Fruit fly (Drosophila melanogaster) whole organism, embryonic: ENCODE results near the gene teq.
A peak's percentile ranks its signal among the peaks of the same experiment; 100 is the strongest.

ENCODE experiments used
- Ada2b ChIP-seq: fragments of 200-800 bp; sonication (Bioruptor generic); IDR thresholded peaks from 2 replicates; pipeline ENCODE4 v1.3.6; 2022; ENCODE audit warnings: missing biosample characterization, missing genetic modification characterization
- Asciz ChIP-seq: fragments of 200-800 bp; sonication (Bioruptor generic); optimal IDR thresholded peaks from 2 replicates; lab custom pipeline; 2017; ENCODE audit warnings: missing biosample characterization, mild to moderate bottlenecking, missing genetic modification characterization, missing genetic modification reagents
- Bgb ChIP-seq: fragments of 200-800 bp; sonication (Bioruptor generic); IDR thresholded peaks from 2 replicates; pipeline ENCODE4 v1.3.6; 2022; ENCODE audit warnings: missing biosample characterization, missing genetic modification characterization; ENCODE audit not compliant: partially characterized antibody
- Blimp-1 ChIP-seq: fragments of 200-800 bp; sonication (Bioruptor generic); optimal IDR thresholded peaks from 3 replicates; lab custom pipeline; 2018; ENCODE audit warnings: missing biosample characterization, missing genetic modification characterization, mild to moderate bottlenecking, moderate library complexity, missing genetic modification reagents
- BtbVII ChIP-seq: fragments of 200-800 bp; sonication (Bioruptor generic); optimal IDR thresholded peaks from 3 replicates; lab custom pipeline; 2017; ENCODE audit warnings: missing biosample characterization, mild to moderate bottlenecking, missing genetic modification characterization
- Bteb2 ChIP-seq: fragments of 200-800 bp; sonication (Bioruptor generic); optimal IDR thresholded peaks from 2 replicates; lab custom pipeline; 2016; ENCODE audit warnings: missing biosample characterization, missing genetic modification characterization
- CG10147 ChIP-seq: fragments of 200-800 bp; sonication (Bioruptor generic); optimal IDR thresholded peaks from 2 replicates; lab custom pipeline; 2019; ENCODE audit warnings: missing biosample characterization, mild to moderate bottlenecking, missing genetic modification characterization, moderate library complexity
- CG10565 ChIP-seq: fragments of 200-800 bp; sonication (Bioruptor generic); optimal IDR thresholded peaks from 3 replicates; lab custom pipeline; 2016; ENCODE audit warnings: missing biosample characterization, mild to moderate bottlenecking, missing genetic modification characterization
- CG11504 ChIP-seq: fragments of 200-800 bp; sonication (Bioruptor generic); optimal IDR thresholded peaks from 3 replicates; lab custom pipeline; 2019; ENCODE audit warnings: missing biosample characterization, mild to moderate bottlenecking, missing genetic modification characterization, moderate library complexity
- CG12942 ChIP-seq: fragments of 200-800 bp; sonication (Bioruptor generic); optimal IDR thresholded peaks from 3 replicates; lab custom pipeline; 2016; ENCODE audit warnings: missing biosample characterization, missing genetic modification characterization
- CG13123 ChIP-seq: fragments of 200-800 bp; sonication (Bioruptor generic); optimal IDR thresholded peaks from 2 replicates; lab custom pipeline; 2016; ENCODE audit warnings: missing biosample characterization, missing genetic modification characterization
- CG13424 ChIP-seq: fragments of 200-800 bp; sonication (Bioruptor generic); optimal IDR thresholded peaks from 2 replicates; lab custom pipeline; 2019; ENCODE audit warnings: missing biosample characterization, mild to moderate bottlenecking, missing genetic modification characterization, moderate library complexity
- CG1529 ChIP-seq: fragments of 200-800 bp; sonication (Bioruptor generic); optimal IDR thresholded peaks from 3 replicates; lab custom pipeline; 2018; ENCODE audit warnings: missing biosample characterization, missing genetic modification characterization
- CG16815 ChIP-seq: fragments of 200-800 bp; sonication (Bioruptor generic); optimal IDR thresholded peaks from 3 replicates; lab custom pipeline; 2017; ENCODE audit warnings: missing biosample characterization, mild to moderate bottlenecking, missing genetic modification characterization
- CG17328 ChIP-seq: fragments of 200-800 bp; sonication (Bioruptor generic); IDR thresholded peaks from 2 replicates; pipeline ENCODE4 v1.3.6; 2022; ENCODE audit warnings: missing biosample characterization, missing genetic modification characterization
- CG17912 ChIP-seq: fragments of 200-800 bp; sonication (Bioruptor generic); optimal IDR thresholded peaks from 2 replicates; lab custom pipeline; 2018; ENCODE audit warnings: missing biosample characterization, mild to moderate bottlenecking, missing genetic modification characterization
- CG30020 ChIP-seq: fragments of 200-800 bp; optimal IDR thresholded peaks from 2 replicates; lab custom pipeline; 2019; ENCODE audit warnings: missing biosample characterization, mild to moderate bottlenecking, missing genetic modification characterization, moderate library complexity
- CG31388 ChIP-seq: fragments of 200-800 bp; sonication (Bioruptor generic); optimal IDR thresholded peaks from 2 replicates; lab custom pipeline; 2016; ENCODE audit warnings: missing biosample characterization, missing genetic modification characterization
- CG3281 ChIP-seq: fragments of 200-800 bp; sonication (Bioruptor generic); optimal IDR thresholded peaks from 3 replicates; lab custom pipeline; 2017; ENCODE audit warnings: missing biosample characterization, mild to moderate bottlenecking, missing genetic modification characterization
- CG4360 ChIP-seq: fragments of 200-800 bp; sonication (Bioruptor generic); IDR thresholded peaks from 2 replicates; pipeline ENCODE4 v1.3.6; 2022; ENCODE audit warnings: missing biosample characterization, missing genetic modification characterization
- CG7963 ChIP-seq: fragments of 200-800 bp; sonication (Bioruptor generic); IDR thresholded peaks from 3 replicates; pipeline ENCODE4 v1.3.6; 2022; ENCODE audit warnings: missing biosample characterization, missing genetic modification characterization; ENCODE audit not compliant: partially characterized antibody
- CG8359 ChIP-seq: fragments of 200-800 bp; sonication (Bioruptor generic); optimal IDR thresholded peaks from 2 replicates; lab custom pipeline; 2017; ENCODE audit warnings: missing biosample characterization, mild to moderate bottlenecking, missing genetic modification characterization, borderline replicate concordance
- CG9817 ChIP-seq: fragments of 200-800 bp; sonication (Bioruptor generic); optimal IDR thresholded peaks from 2 replicates; lab custom pipeline; 2018; ENCODE audit warnings: missing biosample characterization, mild to moderate bottlenecking, missing genetic modification characterization, moderate library complexity
- CG9876 ChIP-seq: fragments of 200-800 bp; sonication (Bioruptor generic); optimal IDR thresholded peaks from 2 replicates; lab custom pipeline; 2016; ENCODE audit warnings: missing biosample characterization, missing genetic modification characterization
- CHES-1-like ChIP-seq: fragments of 200-800 bp; sonication (Bioruptor generic); optimal IDR thresholded peaks from 2 replicates; lab custom pipeline; 2016; ENCODE audit warnings: missing biosample characterization, missing genetic modification characterization
- CrebB ChIP-seq: fragments of 200-800 bp; sonication (Bioruptor generic); optimal IDR thresholded peaks from 3 replicates; lab custom pipeline; 2018; ENCODE audit warnings: missing biosample characterization, mild to moderate bottlenecking, missing genetic modification characterization
- Dfd ChIP-seq, 2 experiments: fragments of >200 bp; optimal IDR thresholded peaks; 2 replicates each; lab custom pipeline; 2017; ENCODE audit warnings: missing biosample characterization in 2 of 2, missing genetic modification characterization in 2 of 2
- Doc3 ChIP-seq: fragments of 200-800 bp; sonication (Bioruptor generic); IDR thresholded peaks from 3 replicates; pipeline ENCODE4 v1.3.6; 2022; ENCODE audit warnings: missing biosample characterization, missing genetic modification characterization; ENCODE audit not compliant: partially characterized antibody
- E2f1 ChIP-seq: fragments of 200-800 bp; sonication (Bioruptor generic); IDR thresholded peaks from 2 replicates; pipeline ENCODE4 v1.3.6; 2022; ENCODE audit warnings: missing biosample characterization, missing genetic modification characterization
- H2.0 ChIP-seq: fragments of 200-800 bp; sonication (Bioruptor generic); IDR thresholded peaks from 2 replicates; pipeline ENCODE4 v1.3.6; 2022; ENCODE audit warnings: missing biosample characterization, missing genetic modification characterization
- MTF-1 ChIP-seq: fragments of 200-800 bp; sonication (Bioruptor generic); optimal IDR thresholded peaks from 2 replicates; lab custom pipeline; 2018; ENCODE audit warnings: missing biosample characterization, mild to moderate bottlenecking, missing genetic modification characterization, borderline replicate concordance
- Vsx1 ChIP-seq: fragments of 200-800 bp; sonication (Bioruptor generic); optimal IDR thresholded peaks from 2 replicates; lab custom pipeline; 2017; ENCODE audit warnings: missing biosample characterization, mild to moderate bottlenecking, missing genetic modification characterization, missing genetic modification reagents
- ase ChIP-seq: fragments of 200-800 bp; sonication (Bioruptor generic); IDR thresholded peaks from 3 replicates; pipeline ENCODE4 v1.3.6; 2022; ENCODE audit warnings: missing biosample characterization, missing genetic modification characterization
- chif ChIP-seq, 2 experiments: fragments of 200-800 bp; sonication (Bioruptor generic); optimal IDR thresholded peaks; 3 replicates each; lab custom pipeline; 2016; ENCODE audit warnings: missing biosample characterization in 2 of 2, missing genetic modification characterization in 2 of 2
- crp ChIP-seq, 2 experiments: fragments of 200-800 bp; sonication (Bioruptor generic); optimal IDR thresholded peaks; 2 replicates in 1 of 2; 3 replicates in 1 of 2; lab custom pipeline; 2017; ENCODE audit warnings: missing biosample characterization in 2 of 2, missing genetic modification characterization in 2 of 2, mild to moderate bottlenecking in 1 of 2, moderate library complexity in 1 of 2
- dimm ChIP-seq: fragments of 200-800 bp; sonication (Bioruptor generic); IDR thresholded peaks from 2 replicates; pipeline ENCODE4 v1.3.6; 2022; ENCODE audit warnings: missing biosample characterization, missing genetic modification characterization
- eve ChIP-seq, 2 experiments: fragments of >200 bp; optimal IDR thresholded peaks; 2 replicates each; lab custom pipeline; 2017; ENCODE audit warnings: missing biosample characterization in 2 of 2, missing genetic modification characterization in 2 of 2
- her ChIP-seq: fragments of 200-800 bp; sonication (Bioruptor generic); optimal IDR thresholded peaks from 2 replicates; lab custom pipeline; 2016; ENCODE audit warnings: missing biosample characterization, missing genetic modification characterization
- ind ChIP-seq: fragments of 200-800 bp; sonication (Bioruptor generic); optimal IDR thresholded peaks from 3 replicates; lab custom pipeline; 2016; ENCODE audit warnings: missing biosample characterization, missing genetic modification characterization
- knrl ChIP-seq: fragments of 200-800 bp; sonication (Bioruptor generic); IDR thresholded peaks from 3 replicates; pipeline ENCODE4 v1.3.6; 2022; ENCODE audit warnings: missing biosample characterization, missing genetic modification characterization; ENCODE audit not compliant: partially characterized antibody
- prd ChIP-seq, 3 experiments: fragments of >200 bp in 2 of 3; fragments of 200-800 bp in 1 of 3; sonication (Bioruptor generic) in 1 of 3; optimal IDR thresholded peaks in 2 of 3; IDR thresholded peaks in 1 of 3; 2 replicates in 2 of 3; 3 replicates in 1 of 3; pipeline versions ENCODE4 v1.3.6 to Lab custom; 2017 to 2022; ENCODE audit warnings: missing biosample characterization in 1 of 3, missing genetic modification characterization in 1 of 3
- ranshi ChIP-seq: fragments of 200-800 bp; sonication (Bioruptor generic); IDR thresholded peaks from 2 replicates; pipeline ENCODE4 v1.3.6; 2022; ENCODE audit warnings: missing biosample characterization, missing genetic modification characterization
- sna ChIP-seq: fragments of 200-800 bp; sonication (Bioruptor generic); IDR thresholded peaks from 2 replicates; pipeline ENCODE4 v1.3.6; 2022; ENCODE audit warnings: missing biosample characterization, missing genetic modification characterization; ENCODE audit not compliant: partially characterized antibody
- sr ChIP-seq: fragments of 200-800 bp; sonication (Bioruptor generic); IDR thresholded peaks from 3 replicates; pipeline ENCODE4 v1.3.6; 2022; ENCODE audit warnings: missing biosample characterization, missing genetic modification characterization
- tna ChIP-seq: fragments of 200-800 bp; sonication (Bioruptor generic); IDR thresholded peaks from 2 replicates; pipeline ENCODE4 v1.3.6; 2022; ENCODE audit warnings: missing biosample characterization, missing genetic modification characterization; ENCODE audit not compliant: partially characterized antibody
- wek ChIP-seq: fragments of 200-800 bp; sonication (Bioruptor generic); optimal IDR thresholded peaks from 3 replicates; lab custom pipeline; 2018; ENCODE audit warnings: missing biosample characterization, mild to moderate bottlenecking, missing genetic modification characterization, moderate library complexity
- zf30C ChIP-seq: fragments of 200-800 bp; sonication (Bioruptor generic); optimal IDR thresholded peaks from 3 replicates; lab custom pipeline; 2018; ENCODE audit warnings: missing biosample characterization, mild to moderate bottlenecking, missing genetic modification characterization
- zfh1 ChIP-seq: fragments of 200-800 bp; sonication (Bioruptor generic); IDR thresholded peaks from 3 replicates; pipeline ENCODE4 v1.3.6; 2022; ENCODE audit warnings: missing biosample characterization, missing genetic modification characterization

Gene teq

dm6 chr3L:9057429-9058088 lies 16.9 kb upstream of the teq start (continued):
- peak; percentile 35 for TF ChIP-seq wek (GFP tag; lab: Kevin White, UChicago)
- peak; percentile 82 for TF ChIP-seq CG16815
- TF ChIP-seq Bteb2 (GFP tag; lab: Kevin White, UChicago) = peak; percentile 60
- no peak for TF ChIP-seq knrl
- TF ChIP-seq CG9876 (GFP tag; lab: Kevin White, UChicago) = no peak
- peak; percentile 11 for TF ChIP-seq her (GFP tag; lab: Kevin White, UChicago)
- TF ChIP-seq zf30C (GFP tag; lab: Kevin White, UChicago) = peak; percentile 86
- TF ChIP-seq CrebB (tag; lab: Kevin White, UChicago) = peak; percentile 88
- peak; percentile 59 for TF ChIP-seq CG8359 (GFP tag; lab: Kevin White, UChicago)
- no peak for TF ChIP-seq sr (GFP tag; lab: Robert Waterston, UW)
- TF ChIP-seq CG13424 = peak; percentile 94
- peak; percentile 93 for TF ChIP-seq CG3281 (GFP tag; lab: Kevin White, UChicago)
- TF ChIP-seq CG11504 = peak; percentile 91
- peak; percentile 57 to 60 for TF ChIP-seq chif (GFP tag; optimal IDR thresholded peaks at IDR 0.05; lab: Kevin White, UChicago)
- TF ChIP-seq MTF-1 = peak; percentile 63
- TF ChIP-seq eve (GFP tag; optimal IDR thresholded peaks at IDR 0.05; lab: Kevin White, UChicago) = peak in 1 of 2 experiments; percentile 92
- TF ChIP-seq BtbVII (GFP tag; lab: Kevin White, UChicago) = peak; percentile 89
- TF ChIP-seq CG1529 (GFP tag; lab: Kevin White, UChicago) = peak; percentile 81
- TF ChIP-seq CG4360 = peak; percentile 51
- no peak for TF ChIP-seq CG7963 (GFP tag; lab: Robert Waterston, UW)
- peak; percentile 87 for TF ChIP-seq ind (GFP tag; lab: Kevin White, UChicago)
- peak; percentile 94 for TF ChIP-seq CG10147 (GFP tag; lab: Kevin White, UChicago)
- peak; percentile 89 for TF ChIP-seq CG9817
- no peak for TF ChIP-seq Bgb
- peak; percentile 82 for TF ChIP-seq CG17328 (GFP tag; lab: Robert Waterston, UW)
- peak; percentile 86 for TF ChIP-seq H2.0 (GFP tag; lab: Robert Waterston, UW)
- TF ChIP-seq Dfd (GFP tag; optimal IDR thresholded peaks at IDR 0.05; lab: Kevin White, UChicago) = no peak
- peak; percentile 82 for TF ChIP-seq Asciz (GFP tag; lab: Kevin White, UChicago)
- TF ChIP-seq CG12942 (GFP tag; lab: Kevin White, UChicago) = peak; percentile 78
- TF ChIP-seq CG31388 = peak; percentile 54
- TF ChIP-seq CHES-1-like = peak; percentile 30
- peak; percentile 89 for TF ChIP-seq Ada2b (GFP tag; lab: Robert Waterston, UW)
- peak; percentile 36 for TF ChIP-seq CG17912
- peak; percentile 61 for TF ChIP-seq CG30020 (tag; lab: Kevin White, UChicago)
- TF ChIP-seq tna (GFP tag; lab: Robert Waterston, UW) = no peak
- TF ChIP-seq dimm (GFP tag; lab: Robert Waterston, UW) = peak; percentile 70
- TF ChIP-seq zfh1 = peak; percentile 86
- peak; percentile 76 for TF ChIP-seq CG13123 (GFP tag; lab: Kevin White, UChicago)
- TF ChIP-seq ranshi = peak; percentile 93
- peak; percentile 76; the same call in 1 of the 3 replicates for TF ChIP-seq ase
- peak in 1 of 2 experiments; percentile 42 for TF ChIP-seq crp (GFP tag; optimal IDR thresholded peaks at IDR 0.05; lab: Kevin White, UChicago)
- no peak for TF ChIP-seq prd (optimal IDR thresholded peaks at IDR 0.05; lab: Kevin White, UChicago)
- TF ChIP-seq prd (GFP tag; IDR thresholded peaks at IDR 0.05; lab: Robert Waterston, UW) = peak; percentile 93
- peak; percentile 66 for TF ChIP-seq Vsx1 (GFP tag; lab: Kevin White, UChicago)
- no peak for TF ChIP-seq Doc3 (GFP tag; lab: Robert Waterston, UW)
- TF ChIP-seq E2f1 (GFP tag; lab: Robert Waterston, UW) = peak; percentile 83
- TF ChIP-seq CG10565 (GFP tag; lab: Kevin White, UChicago) = peak; percentile 1
- TF ChIP-seq sna (GFP tag; lab: Robert Waterston, UW) = no peak
- TF ChIP-seq Blimp-1 = peak; percentile 89
